Worm (Caenorhabditis elegans): ENCODE data around the gene K11H12.7.

DNA sequence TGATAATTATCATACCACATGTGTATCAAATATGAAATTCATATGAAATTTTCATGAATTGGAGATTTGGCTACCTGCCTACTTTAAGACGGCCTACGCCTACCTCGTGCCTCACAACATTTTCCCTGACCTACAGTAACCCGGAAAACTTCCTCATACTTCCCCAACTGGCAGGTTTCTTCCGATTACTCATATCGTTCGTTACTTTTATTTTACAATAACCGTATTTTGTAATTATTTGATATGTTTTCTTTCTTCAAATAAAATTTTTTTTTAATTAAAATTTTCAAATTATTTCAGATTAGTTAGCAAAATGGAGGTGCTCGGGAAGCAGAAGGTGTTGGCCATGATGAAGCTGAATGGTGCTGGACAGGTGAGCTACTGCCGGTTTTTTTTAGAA lies 38.1 kb upstream of the K11H12.7 start, which contains the start of gene nhr-76:
- TF ChIP-seq daf-16 (GFP tag; optimal IDR thresholded peaks at IDR 0.05): no peak
- TF ChIP-seq daf-16 (tag; optimal IDR thresholded peaks at IDR 0.05): no peak
- TF ChIP-seq mxl-3 (GFP tag; optimal IDR thresholded peaks at IDR 0.05): no peak
- TF ChIP-seq nhr-77 (tag; optimal IDR thresholded peaks at IDR 0.05): no peak
- no peak for TF ChIP-seq lin-39 (tag; optimal IDR thresholded peaks at IDR 0.05)
- TF ChIP-seq fkh-10 (GFP tag; optimal IDR thresholded peaks at IDR 0.05): no peak

Data from whole organism, L4 larva.